Fruit fly (Drosophila melanogaster): Measurements from ENCODE around the gene Sol1.

dm6 chr3R:12425510-12426309 lies 39.7 kb downstream of the Sol1 start, which contains the start of gene Pp1-87B:
- no peak for TF ChIP-seq CG8478 (optimal IDR thresholded peaks at IDR 0.05)
- peak in 1 of 2 experiments; percentile 12 for TF ChIP-seq CTCF (optimal IDR thresholded peaks at IDR 0.05)

All from S2 (cell line).